Worm (Caenorhabditis elegans) whole organism, L2 larva: ENCODE measurements around the gene str-178.

Experiments
- F13H6.1 ChIP-seq: sonication (generic microtip); optimal IDR thresholded peaks from 2 replicates; lab custom pipeline; 2016; ENCODE audit warnings: missing genetic modification characterization, missing compliant biosample characterization
- ZK546.5 ChIP-seq: sonication (generic microtip); optimal IDR thresholded peaks from 2 replicates; lab custom pipeline; 2017; ENCODE audit warnings: missing biosample characterization, missing genetic modification characterization
- ama-1 ChIP-seq: fragments of 150-350 bp; optimal IDR thresholded peaks from 2 replicates; lab custom pipeline; 2018; ENCODE audit warnings: inconsistent platforms
- elt-3 ChIP-seq: sonication (generic microtip); optimal IDR thresholded peaks from 2 replicates; lab custom pipeline; 2017; ENCODE audit warnings: missing biosample characterization, missing genetic modification characterization
- lin-11 ChIP-seq: fragments of 150-350 bp; sonication (generic microtip); optimal IDR thresholded peaks from 2 replicates; lab custom pipeline; 2014; ENCODE audit warnings: missing biosample characterization, missing genetic modification characterization, inconsistent platforms, mixed read lengths
- mdl-1 ChIP-seq, 2 experiments: fragments of 150-350 bp in 1 of 2; sonication (generic microtip) in 1 of 2; optimal IDR thresholded peaks; 2 replicates each; lab custom pipeline; 2017; ENCODE audit warnings: missing biosample characterization in 2 of 2, missing genetic modification characterization in 2 of 2
- nhr-237 ChIP-seq: fragments of 150-350 bp; optimal IDR thresholded peaks from 2 replicates; lab custom pipeline; 2014; ENCODE audit warnings: missing biosample characterization, missing genetic modification characterization
- skn-1 ChIP-seq: sonication (generic microtip); optimal IDR thresholded peaks from 2 replicates; lab custom pipeline; 2017; ENCODE audit warnings: missing biosample characterization, missing genetic modification characterization
- snpc-4 ChIP-seq: fragments of 150-350 bp; optimal IDR thresholded peaks from 2 replicates; lab custom pipeline; 2014; ENCODE audit warnings: missing biosample characterization, missing genetic modification characterization
- unc-62 ChIP-seq: fragments of 150-350 bp; optimal IDR thresholded peaks from 2 replicates; lab custom pipeline; 2014; ENCODE audit warnings: missing biosample characterization, missing genetic modification reagents, missing genetic modification characterization
- zag-1 ChIP-seq: fragments of 150-350 bp; optimal IDR thresholded peaks from 2 replicates; lab custom pipeline; 2014; ENCODE audit warnings: missing biosample characterization, missing genetic modification characterization
- ztf-11 ChIP-seq: sonication (generic microtip); optimal IDR thresholded peaks from 2 replicates; lab custom pipeline; 2017; ENCODE audit warnings: missing biosample characterization, missing genetic modification characterization

ce11 chrV:12667926-12668325 is 48.4 kb downstream of the str-178 start, which contains the start of gene W05B10.4:
- TF ChIP-seq unc-62 (GFP tag; lab: Kevin White, UChicago) (no peak), ztf-11 (tag; lab: Kevin White, UChicago) (no peak), skn-1 (no peak), elt-3 (tag; lab: Kevin White, UChicago) (no peak), ama-1 (lab: Kevin White, UChicago) (no peak), ZK546.5 (tag; lab: Kevin White, UChicago) (no peak), zag-1 (tag; lab: Kevin White, UChicago) (no peak), mdl-1 (tag; optimal IDR thresholded peaks at IDR 0.05; lab: Kevin White, UChicago) (no peak), lin-11 (tag; lab: Kevin White, UChicago) (no peak), snpc-4 (tag; lab: Kevin White, UChicago) (no peak), F13H6.1 (tag; lab: Kevin White, UChicago) (no peak), nhr-237 (no peak)
